Worm (Caenorhabditis elegans): ENCODE measurements around the gene C15C8.4.

- TF ChIP-seq mel-28 (tag; optimal IDR thresholded peaks at IDR 0.05; ENCODE audit: borderline replicate concordance), result no peak
- TF ChIP-seq lin-54 (GFP tag; optimal IDR thresholded peaks at IDR 0.05), result no peak
- no peak for TF ChIP-seq snpc-4 (GFP tag; optimal IDR thresholded peaks at IDR 0.05)
- no peak for TF ChIP-seq snpc-4 (tag; optimal IDR thresholded peaks at IDR 0.05)
- no peak for TF ChIP-seq die-1 (tag; optimal IDR thresholded peaks at IDR 0.05)
- no peak for TF ChIP-seq pha-4 (tag; optimal IDR thresholded peaks at IDR 0.05)
- TF ChIP-seq tlf-1 (GFP tag; optimal IDR thresholded peaks at IDR 0.05), result no peak
- no peak for TF ChIP-seq atf-7 (tag; optimal IDR thresholded peaks at IDR 0.05)
- no peak for TF ChIP-seq zfh-2 (GFP tag; conservative IDR thresholded peaks at IDR 0.05)
- TF ChIP-seq rec-8 (tag; optimal IDR thresholded peaks at IDR 0.05), result no peak
- no peak for TF ChIP-seq somi-1 (GFP tag; optimal IDR thresholded peaks at IDR 0.05)
Observed at ce11 chrV:12744979-12745378, 2.3 kb downstream of the C15C8.4 start, which contains the start of gene C15C8.7.

Data from whole organism, young adult.